Worm (Caenorhabditis elegans) whole organism, L2 larva: ENCODE data around the gene Y22D7AR.6.

Source experiments
- aly-2 ChIP-seq: fragments of 150-350 bp; optimal IDR thresholded peaks from 2 replicates; lab custom pipeline; 2014; ENCODE audit warnings: missing biosample characterization, missing genetic modification characterization
- dmd-4 ChIP-seq: sonication (generic microtip); optimal IDR thresholded peaks from 2 replicates; lab custom pipeline; 2017; ENCODE audit warnings: missing biosample characterization, missing genetic modification characterization
- nhr-11 ChIP-seq: fragments of 150-350 bp; optimal IDR thresholded peaks from 2 replicates; lab custom pipeline; 2014; ENCODE audit warnings: missing biosample characterization, missing genetic modification characterization
- nhr-12 ChIP-seq: fragments of 150-350 bp; optimal IDR thresholded peaks from 2 replicates; lab custom pipeline; 2014; ENCODE audit warnings: missing biosample characterization, missing genetic modification characterization
- unc-62 ChIP-seq: fragments of 150-350 bp; optimal IDR thresholded peaks from 2 replicates; lab custom pipeline; 2014; ENCODE audit warnings: missing biosample characterization, missing genetic modification reagents, missing genetic modification characterization

ce11 chrIII:1678671-1679070 lies 2.1 kb upstream of the Y22D7AR.6 start:
- TF ChIP-seq aly-2 (tag; lab: Kevin White, UChicago) (no peak), dmd-4 (no peak), nhr-12 (no peak), unc-62 (GFP tag; lab: Kevin White, UChicago) (no peak), nhr-11 (no peak)
